Fruit fly (Drosophila melanogaster) whole organism, embryonic: ENCODE measurements around the gene TBC1D16.

Experiments used
- Atf-2 ChIP-seq: fragments of 200-800 bp; sonication (Bioruptor generic); optimal IDR thresholded peaks from 2 replicates; lab custom pipeline; 2016; ENCODE audit warnings: missing biosample characterization, missing genetic modification characterization
- Bdp1 ChIP-seq: fragments of 200-800 bp; sonication (Bioruptor generic); optimal IDR thresholded peaks from 3 replicates; lab custom pipeline; 2016; ENCODE audit warnings: missing biosample characterization, missing genetic modification characterization
- CG13624 ChIP-seq: fragments of 200-800 bp; sonication (Bioruptor generic); optimal IDR thresholded peaks from 2 replicates; lab custom pipeline; 2016; ENCODE audit warnings: missing biosample characterization, missing genetic modification characterization
- CG13894 ChIP-seq: fragments of 200-800 bp; sonication (Bioruptor generic); optimal IDR thresholded peaks from 3 replicates; lab custom pipeline; 2018; ENCODE audit warnings: missing biosample characterization, mild to moderate bottlenecking, missing genetic modification characterization, moderate library complexity
- CG14014 ChIP-seq: fragments of 200-800 bp; sonication (Bioruptor generic); IDR thresholded peaks from 2 replicates; pipeline ENCODE4 v1.3.6; 2022; ENCODE audit warnings: missing biosample characterization, missing genetic modification characterization
- CG15601 ChIP-seq: fragments of 200-800 bp; sonication (Bioruptor generic); optimal IDR thresholded peaks from 3 replicates; lab custom pipeline; 2019; ENCODE audit warnings: missing biosample characterization, mild to moderate bottlenecking, missing genetic modification characterization, moderate library complexity
- CG17361 ChIP-seq: fragments of 200-800 bp; sonication (Bioruptor generic); IDR thresholded peaks from 3 replicates; pipeline ENCODE4 v1.3.6; 2022; ENCODE audit warnings: missing biosample characterization, missing genetic modification characterization
- CG17912 ChIP-seq: fragments of 200-800 bp; sonication (Bioruptor generic); optimal IDR thresholded peaks from 2 replicates; lab custom pipeline; 2018; ENCODE audit warnings: missing biosample characterization, mild to moderate bottlenecking, missing genetic modification characterization
- CG18011 ChIP-seq: fragments of 200-800 bp; sonication (Bioruptor generic); optimal IDR thresholded peaks from 2 replicates; lab custom pipeline; 2017; ENCODE audit warnings: missing biosample characterization, missing genetic modification characterization, mild to moderate bottlenecking, moderate library complexity, missing genotype
- CG4404 ChIP-seq: fragments of 200-800 bp; sonication (Bioruptor generic); IDR thresholded peaks from 2 replicates; pipeline ENCODE4 v1.3.6; 2022; ENCODE audit warnings: missing biosample characterization, missing genetic modification characterization
- CG6854 ChIP-seq: fragments of 200-800 bp; sonication (Bioruptor generic); optimal IDR thresholded peaks from 3 replicates; lab custom pipeline; 2017; ENCODE audit warnings: missing biosample characterization, mild to moderate bottlenecking, missing genetic modification characterization
- CG8290 ChIP-seq, 3 experiments: fragments of 200-800 bp; sonication (Bioruptor generic); optimal IDR thresholded peaks; 2 replicates each; lab custom pipeline; 2016 to 2019; ENCODE audit warnings: missing biosample characterization in 3 of 3, missing genetic modification characterization in 3 of 3, mild to moderate bottlenecking in 2 of 3, moderate library complexity in 1 of 3
- CG9609 ChIP-seq: fragments of 200-800 bp; sonication (Bioruptor generic); optimal IDR thresholded peaks from 3 replicates; lab custom pipeline; 2016; ENCODE audit warnings: missing biosample characterization, missing genetic modification characterization
- Dad ChIP-seq: fragments of 200-800 bp; sonication (Bioruptor generic); optimal IDR thresholded peaks from 3 replicates; lab custom pipeline; 2016; ENCODE audit warnings: missing biosample characterization, missing genetic modification characterization
- Deaf1 ChIP-seq: fragments of 200-800 bp; optimal IDR thresholded peaks from 3 replicates; lab custom pipeline; 2019; ENCODE audit warnings: missing biosample characterization, mild to moderate bottlenecking, missing genetic modification characterization, moderate library complexity
- Dek ChIP-seq: fragments of 200-800 bp; sonication (Bioruptor generic); optimal IDR thresholded peaks from 3 replicates; lab custom pipeline; 2019; ENCODE audit warnings: missing biosample characterization, mild to moderate bottlenecking, missing genetic modification characterization, moderate library complexity
- Dll ChIP-seq: fragments of 200-800 bp; sonication (Bioruptor generic); IDR thresholded peaks from 4 replicates; pipeline ENCODE4 v1.3.6; 2022; ENCODE audit warnings: missing biosample characterization, missing genetic modification characterization; ENCODE audit not compliant: partially characterized antibody
- Dref ChIP-seq: fragments of 200-800 bp; sonication (Bioruptor generic); IDR thresholded peaks from 2 replicates; pipeline ENCODE4 v1.3.6; 2022; ENCODE audit warnings: missing biosample characterization, missing genetic modification characterization
- Hmx ChIP-seq: fragments of 200-800 bp; sonication (Bioruptor generic); optimal IDR thresholded peaks from 2 replicates; lab custom pipeline; 2016; ENCODE audit warnings: missing biosample characterization, missing genetic modification characterization
- Hr3 ChIP-seq: fragments of 200-800 bp; sonication (Bioruptor generic); optimal IDR thresholded peaks from 3 replicates; lab custom pipeline; 2016; ENCODE audit warnings: missing biosample characterization, missing genetic modification characterization
- Jarid2 ChIP-seq: fragments of 200-800 bp; sonication (Bioruptor generic); optimal IDR thresholded peaks from 3 replicates; lab custom pipeline; 2017; ENCODE audit warnings: mild to moderate bottlenecking, missing biosample characterization, missing genetic modification reagents, missing genetic modification characterization
- Kr ChIP-seq: fragments of 200-800 bp; sonication (Bioruptor generic); optimal IDR thresholded peaks from 2 replicates; lab custom pipeline; 2017; ENCODE audit warnings: missing biosample characterization, mild to moderate bottlenecking, missing genetic modification characterization
- MESR4 ChIP-seq: fragments of 200-800 bp; sonication (Bioruptor generic); optimal IDR thresholded peaks from 2 replicates; lab custom pipeline; 2018; ENCODE audit warnings: missing biosample characterization, mild to moderate bottlenecking, missing genetic modification characterization, moderate library complexity
- Mes4 ChIP-seq: fragments of 200-800 bp; sonication (Bioruptor generic); optimal IDR thresholded peaks from 2 replicates; lab custom pipeline; 2016; ENCODE audit warnings: missing biosample characterization, missing genetic modification characterization
- Mrtf ChIP-seq: fragments of 200-800 bp; sonication (Bioruptor generic); IDR thresholded peaks from 3 replicates; pipeline ENCODE4 v1.3.6; 2022; ENCODE audit warnings: missing biosample characterization, missing genetic modification characterization
- NK7.1 ChIP-seq: fragments of 200-800 bp; sonication (Bioruptor generic); optimal IDR thresholded peaks from 3 replicates; lab custom pipeline; 2016; ENCODE audit warnings: missing biosample characterization, missing genetic modification characterization
- Sox102F ChIP-seq: fragments of 200-800 bp; sonication (Bioruptor generic); optimal IDR thresholded peaks from 2 replicates; lab custom pipeline; 2018; ENCODE audit warnings: missing biosample characterization, mild to moderate bottlenecking, missing genetic modification characterization, moderate library complexity
- Sry-β ChIP-seq: fragments of 200-800 bp; sonication (Bioruptor generic); optimal IDR thresholded peaks from 2 replicates; lab custom pipeline; 2018; ENCODE audit warnings: missing biosample characterization, mild to moderate bottlenecking, missing genetic modification characterization, moderate library complexity
- Tbp ChIP-seq: fragments of >200 bp; optimal IDR thresholded peaks from 2 replicates; lab custom pipeline; 2018; ENCODE audit warnings: missing biosample characterization, missing genetic modification characterization
- bcd ChIP-seq: fragments of 200-800 bp; sonication (Bioruptor generic); optimal IDR thresholded peaks from 2 replicates; lab custom pipeline; 2017; ENCODE audit warnings: missing biosample characterization, mild to moderate bottlenecking, missing genetic modification characterization
- bsh ChIP-seq, 2 experiments: fragments of 200-800 bp; sonication (Bioruptor generic); optimal IDR thresholded peaks; 2 replicates each; lab custom pipeline; 2017 to 2018; ENCODE audit warnings: mild to moderate bottlenecking in 2 of 2, missing biosample characterization in 2 of 2, missing genetic modification characterization in 2 of 2, moderate library complexity in 1 of 2
- btn ChIP-seq: fragments of 200-800 bp; sonication (Bioruptor generic); optimal IDR thresholded peaks from 2 replicates; lab custom pipeline; 2016; ENCODE audit warnings: missing biosample characterization, missing genetic modification characterization
- cas ChIP-seq: fragments of 200-800 bp; sonication (Bioruptor generic); IDR thresholded peaks from 2 replicates; pipeline ENCODE4 v1.3.6; 2022; ENCODE audit warnings: missing biosample characterization, missing genetic modification characterization
- cato ChIP-seq: fragments of 200-800 bp; sonication (Bioruptor generic); optimal IDR thresholded peaks from 2 replicates; lab custom pipeline; 2016; ENCODE audit warnings: missing biosample characterization, missing genetic modification characterization, borderline replicate concordance
- crp ChIP-seq, 2 experiments: fragments of 200-800 bp; sonication (Bioruptor generic); optimal IDR thresholded peaks; 2 replicates in 1 of 2; 3 replicates in 1 of 2; lab custom pipeline; 2017; ENCODE audit warnings: missing biosample characterization in 2 of 2, missing genetic modification characterization in 2 of 2, mild to moderate bottlenecking in 1 of 2, moderate library complexity in 1 of 2
- dmrt11E ChIP-seq: fragments of 200-800 bp; sonication (Bioruptor generic); optimal IDR thresholded peaks from 3 replicates; lab custom pipeline; 2018; ENCODE audit warnings: missing biosample characterization, mild to moderate bottlenecking, missing genetic modification characterization, moderate library complexity
- emc ChIP-seq: fragments of 200-800 bp; sonication (Bioruptor generic); optimal IDR thresholded peaks from 2 replicates; lab custom pipeline; 2016; ENCODE audit warnings: missing biosample characterization, missing genetic modification characterization
- exex ChIP-seq: fragments of 200-800 bp; sonication (Bioruptor generic); optimal IDR thresholded peaks from 4 replicates; lab custom pipeline; 2018; ENCODE audit warnings: missing biosample characterization, mild to moderate bottlenecking, missing genetic modification characterization, moderate library complexity
- gsb-n ChIP-seq: fragments of 200-800 bp; sonication (Bioruptor generic); optimal IDR thresholded peaks from 3 replicates; lab custom pipeline; 2018; ENCODE audit warnings: missing biosample characterization, mild to moderate bottlenecking, missing genetic modification characterization
- jing ChIP-seq: fragments of 200-800 bp; sonication (Bioruptor generic); optimal IDR thresholded peaks from 2 replicates; lab custom pipeline; 2018; ENCODE audit warnings: missing biosample characterization, mild to moderate bottlenecking, missing genetic modification characterization
- lilli ChIP-seq: fragments of 200-800 bp; sonication (Bioruptor generic); optimal IDR thresholded peaks from 3 replicates; lab custom pipeline; 2016; ENCODE audit warnings: missing biosample characterization, missing genetic modification characterization
- mld ChIP-seq: fragments of 200-800 bp; sonication (Bioruptor generic); IDR thresholded peaks from 3 replicates; pipeline ENCODE4 v1.3.6; 2022; ENCODE audit warnings: missing biosample characterization, missing genetic modification characterization; ENCODE audit not compliant: partially characterized antibody
- pan ChIP-seq, 4 experiments: fragments of >200 bp in 3 of 4; fragments of 200-800 bp in 1 of 4; sonication (Bioruptor generic) in 1 of 4; optimal IDR thresholded peaks in 3 of 4; IDR thresholded peaks in 1 of 4; 2 replicates each; pipeline versions ENCODE4 v1.3.6 to Lab custom; 2017 to 2022; ENCODE audit warnings: missing biosample characterization in 2 of 4, missing genetic modification characterization in 2 of 4, mixed read lengths in 1 of 4
- peb ChIP-seq: fragments of 200-800 bp; sonication (Bioruptor generic); IDR thresholded peaks from 2 replicates; pipeline ENCODE4 v1.3.6; 2022; ENCODE audit warnings: missing biosample characterization, missing genetic modification characterization
- sens ChIP-seq: fragments of 200-800 bp; sonication (Bioruptor generic); peaks from one replicate; lab custom pipeline; 2016; ENCODE audit warnings: missing biosample characterization, missing genetic modification characterization
- toy ChIP-seq: fragments of 200-800 bp; sonication (Bioruptor generic); IDR thresholded peaks from 2 replicates; pipeline ENCODE4 v1.3.6; 2022; ENCODE audit warnings: missing biosample characterization, missing genetic modification characterization
- tup ChIP-seq: fragments of 200-800 bp; sonication (Bioruptor generic); optimal IDR thresholded peaks from 2 replicates; lab custom pipeline; 2016; ENCODE audit warnings: missing biosample characterization, mild to moderate bottlenecking, missing genetic modification characterization, moderate library complexity
- tx ChIP-seq: fragments of 200-800 bp; sonication (Bioruptor generic); optimal IDR thresholded peaks from 2 replicates; lab custom pipeline; 2016; ENCODE audit warnings: missing biosample characterization, missing genetic modification characterization
- wek ChIP-seq: fragments of 200-800 bp; sonication (Bioruptor generic); optimal IDR thresholded peaks from 3 replicates; lab custom pipeline; 2018; ENCODE audit warnings: missing biosample characterization, mild to moderate bottlenecking, missing genetic modification characterization, moderate library complexity

The TBC1D16 gene

dm6 chr2L:10426534-10427048, 8.9 kb downstream of the TBC1D16 start, which contains the start of the genes SmB and KdelR (continued):
- TF ChIP-seq pan (optimal IDR thresholded peaks at IDR 0.05; lab: Kevin White, UChicago) (no peak), pan (GFP tag; optimal IDR thresholded peaks at IDR 0.05 in 1 of 2, IDR thresholded peaks at IDR 0.05 in 1 of 2) (no peak), btn (GFP tag; lab: Kevin White, UChicago) (no peak), cato (GFP tag; lab: Kevin White, UChicago) (no peak), gsb-n (tag; lab: Kevin White, UChicago) (peak; percentile 57), Dref (GFP tag; lab: Robert Waterston, UW) (peak; percentile 80), Hmx (no peak), peb (GFP tag; lab: Robert Waterston, UW) (no peak), CG13894 (tag; lab: Kevin White, UChicago) (no peak), Tbp (GFP tag; lab: Kevin White, UChicago) (no peak), Dll (GFP tag; lab: Robert Waterston, UW) (peak; percentile 91), dmrt11E (tag; lab: Kevin White, UChicago) (no peak), emc (GFP tag; lab: Kevin White, UChicago) (no peak), tx (GFP tag; lab: Kevin White, UChicago) (no peak), CG15601 (tag; lab: Kevin White, UChicago) (peak; percentile 53), CG13624 (GFP tag; lab: Kevin White, UChicago) (peak; percentile 33), crp (GFP tag; optimal IDR thresholded peaks at IDR 0.05; lab: Kevin White, UChicago) (peak in 1 of 2 experiments; percentile 54), bsh (GFP tag; optimal IDR thresholded peaks at IDR 0.05; lab: Kevin White, UChicago) (peak in 1 of 2 experiments; percentile 1), jing (no peak), Mrtf (GFP tag; lab: Robert Waterston, UW) (no peak), Dad (peak; percentile 4), toy (GFP tag; lab: Robert Waterston, UW) (no peak), Bdp1 (GFP tag; lab: Kevin White, UChicago) (no peak), CG6854 (GFP tag; lab: Kevin White, UChicago) (no peak), bcd (no peak), Mes4 (no peak), tup (GFP tag; lab: Kevin White, UChicago) (no peak), Atf-2 (no peak), CG17912 (no peak), Sox102F (GFP tag; lab: Kevin White, UChicago) (no peak), sens (GFP tag; lab: Kevin White, UChicago) (peak; percentile 81), CG18011 (no peak), Deaf1 (tag; lab: Kevin White, UChicago) (no peak), NK7.1 (GFP tag; lab: Kevin White, UChicago) (no peak), Hr3 (GFP tag; lab: Kevin White, UChicago) (no peak), CG9609 (GFP tag; lab: Kevin White, UChicago) (no peak), mld (GFP tag; lab: Robert Waterston, UW) (peak; percentile 76; the same call in 2 of the 3 replicates), CG8290 (GFP tag; optimal IDR thresholded peaks at IDR 0.05; lab: Kevin White, UChicago) (peak; percentile 40), CG8290 (tag; optimal IDR thresholded peaks at IDR 0.05; lab: Kevin White, UChicago) (peak in 1 of 2 experiments; percentile 53), cas (GFP tag; lab: Robert Waterston, UW) (no peak), CG4404 (GFP tag; lab: Robert Waterston, UW) (no peak), Dek (no peak), Sry-β (GFP tag; lab: Kevin White, UChicago) (no peak), CG17361 (GFP tag; lab: Robert Waterston, UW) (peak; percentile 60; the same call in 2 of the 3 replicates), exex (peak; percentile 19), Jarid2 (no peak), MESR4 (GFP tag; lab: Kevin White, UChicago) (peak; percentile 92), lilli (GFP tag; lab: Kevin White, UChicago) (peak; percentile 61), wek (GFP tag; lab: Kevin White, UChicago) (no peak), Kr (no peak), CG14014 (GFP tag; lab: Robert Waterston, UW) (no peak)
